Worm (Caenorhabditis elegans) whole organism, L4 larva: ENCODE results near the gene C39B5.2.

ENCODE experiments used
- ceh-82 ChIP-seq: sonication (generic microtip); optimal IDR thresholded peaks from 2 replicates; lab custom pipeline; 2017; ENCODE audit warnings: missing biosample characterization, missing genetic modification characterization
- lsy-2 ChIP-seq, 2 experiments: fragments of 150-350 bp in 1 of 2; sonication (generic microtip) in 1 of 2; optimal IDR thresholded peaks; 2 replicates each; lab custom pipeline; 2014 to 2017; ENCODE audit warnings: missing biosample characterization in 2 of 2, missing genetic modification characterization in 2 of 2
- pha-4 ChIP-seq, 2 experiments: fragments of 150-350 bp in 1 of 2; fragments of 200-800 bp in 1 of 2; sonication (Bioruptor generic) in 1 of 2; IDR thresholded peaks in 1 of 2; optimal IDR thresholded peaks in 1 of 2; 2 replicates each; pipeline versions ENCODE4 v1.3.6 to Lab custom; 2014 to 2022; ENCODE audit warnings: missing genetic modification characterization in 2 of 2, missing genetic modification reagents in 2 of 2, missing biosample characterization in 1 of 2, missing compliant biosample characterization in 1 of 2
- pqm-1 ChIP-seq: sonication (generic microtip); optimal IDR thresholded peaks from 2 replicates; lab custom pipeline; 2017; ENCODE audit warnings: missing biosample characterization, missing genetic modification characterization
- snpc-4 ChIP-seq: fragments of 150-350 bp; optimal IDR thresholded peaks from 2 replicates; lab custom pipeline; 2014; ENCODE audit warnings: missing biosample characterization, missing genetic modification characterization

DNA sequence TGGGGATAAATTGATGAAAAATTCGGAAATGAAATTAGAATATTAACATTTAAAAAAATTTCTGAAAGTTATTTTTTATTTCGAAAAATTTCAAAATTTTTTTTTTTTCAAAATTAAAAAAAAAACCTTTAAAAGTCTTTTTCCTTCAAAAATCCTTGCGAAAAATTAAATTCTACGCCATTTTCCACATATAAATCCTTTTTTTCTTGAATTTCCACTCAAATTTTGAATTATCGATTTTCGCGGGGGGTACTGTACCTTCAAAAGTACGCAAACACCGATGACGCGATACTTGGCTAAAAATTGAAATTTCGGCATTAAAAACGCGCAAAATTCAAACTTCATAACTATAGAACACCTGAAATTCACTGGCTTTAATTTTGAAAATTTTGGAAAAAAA is 24.1 kb upstream of the C39B5.2 start:
- TF ChIP-seq ceh-82 (tag; lab: Kevin White, UChicago) (no peak), snpc-4 (tag; lab: Kevin White, UChicago) (no peak), pqm-1 (no peak), pha-4 (GFP tag; IDR thresholded peaks at IDR 0.05; lab: Robert Waterston, UW) (no peak), pha-4 (tag; optimal IDR thresholded peaks at IDR 0.05; lab: Kevin White, UChicago) (no peak), lsy-2 (tag; optimal IDR thresholded peaks at IDR 0.05; lab: Kevin White, UChicago) (no peak)
